Worm (Caenorhabditis elegans): ENCODE results near the gene C11H1.5.

DNA sequence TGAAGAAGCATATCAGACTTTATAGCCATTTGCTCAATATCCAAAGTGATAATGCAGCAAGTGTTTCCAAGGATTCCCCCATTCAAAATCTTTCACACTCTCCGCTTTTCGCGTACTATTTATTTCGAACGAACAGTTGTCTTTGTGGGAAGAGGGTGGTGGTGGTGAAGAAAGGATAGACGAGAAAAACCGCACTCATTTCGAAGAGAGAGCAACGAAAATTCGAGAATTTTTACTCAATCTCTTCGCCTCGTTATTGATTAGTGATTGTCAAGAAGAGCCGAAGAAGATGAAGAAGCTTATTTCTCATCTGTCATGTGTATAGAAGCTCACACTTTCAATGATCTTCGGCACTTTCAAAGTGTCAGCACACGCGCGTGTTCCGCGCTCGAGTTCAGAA lies 15.1 kb downstream of the C11H1.5 start:
- TF ChIP-seq F13C5.2 (tag; optimal IDR thresholded peaks at IDR 0.05) (no peak), tbx-11 (GFP tag; IDR thresholded peaks at IDR 0.05) (no peak), ceh-13 (GFP tag; optimal IDR thresholded peaks at IDR 0.05) (no peak), tra-4 (tag; optimal IDR thresholded peaks at IDR 0.05) (no peak)

Measured in whole organism, early embryonic.